Worm (Caenorhabditis elegans): Measurements from ENCODE around the gene irld-1.
"Not testable (repeated sequence)": the region's sequence is repeated elsewhere in the genome, so short reads cannot be mapped to it uniquely, and the experiment has no call there.

irld-1 gene

ce11 chrV:4336462-4336861 is at the start of gene irld-1:
irld-1 (plus strand) TSS chrV:4336762.
- not testable (repeated sequence) for TF ChIP-seq snpc-1.2 (GFP tag; IDR thresholded peaks at IDR 0.05); dmd-6 (GFP tag; IDR thresholded peaks at IDR 0.05); lir-3 (tag; optimal IDR thresholded peaks at IDR 0.05)

ce11 chrV:4290093-4290492 is 46.5 kb upstream of the irld-1 start, which contains the start of gene srh-193:
srh-193 (minus strand) TSS chrV:4290193.
- TF ChIP-seq aha-1 (tag) = peak; percentile 0

DNA sequence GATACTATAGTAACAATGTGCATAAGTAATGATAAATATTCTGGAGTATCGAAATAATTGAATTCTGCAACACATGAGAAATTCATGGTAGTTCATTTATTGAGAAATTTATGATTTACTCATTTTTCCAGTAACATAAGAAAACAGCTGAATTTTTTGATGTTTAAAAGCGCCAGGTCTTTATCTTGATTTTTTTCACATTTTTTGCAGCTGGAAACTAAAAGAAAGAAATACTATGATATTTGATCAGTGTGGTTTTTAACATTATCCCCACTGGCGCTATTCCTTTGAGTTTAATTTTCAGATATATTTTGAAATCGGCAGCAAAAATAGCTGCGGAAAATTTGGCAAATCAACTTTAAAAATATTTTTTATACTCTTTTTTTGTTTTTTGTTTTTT is 43.1 kb upstream of the irld-1 start, which contains the start of gene srh-194:
Gene srh-194, minus strand, starts transcription at position 101 of the 400 bp plus-strand sequence.
- TF ChIP-seq nhr-42 (GFP tag; IDR thresholded peaks at IDR 0.05); pha-4 (GFP tag; IDR thresholded peaks at IDR 0.05); pha-4 (tag; optimal IDR thresholded peaks at IDR 0.05); zag-1 (tag; optimal IDR thresholded peaks at IDR 0.05): not testable (repeated sequence)

- TF ChIP-seq unc-62 (GFP tag; optimal IDR thresholded peaks at IDR 0.05 in 1 of 2) (peak in 1 of 2 experiments; percentile 14), unc-62 (tag; optimal IDR thresholded peaks at IDR 0.05) (no peak), F37D6.2 (tag; optimal IDR thresholded peaks at IDR 0.05) (no peak)
Measured at ce11 chrV:4295920-4296319, 40.6 kb upstream of the irld-1 start, which contains the start of gene F47D2.11. F47D2.11 (minus strand) TSS chrV:4296020.

ce11 chrV:4298579-4298978 is 38.0 kb upstream of the irld-1 start, which contains the start of gene ZC132.11:
ZC132.11 (minus strand) TSS chrV:4298679.
- no peak for TF ChIP-seq daf-19 (GFP tag; conservative IDR thresholded peaks at IDR 0.05)
- TF ChIP-seq lin-13 (GFP tag; optimal IDR thresholded peaks at IDR 0.05) = no peak
- TF ChIP-seq ztf-11 (tag; optimal IDR thresholded peaks at IDR 0.05) = no peak
- TF ChIP-seq hmg-1.1 (GFP tag; IDR thresholded peaks at IDR 0.05) = no peak
- no peak for TF ChIP-seq snpc-1.2 (GFP tag; IDR thresholded peaks at IDR 0.05)
- TF ChIP-seq hlh-11 (tag; optimal IDR thresholded peaks at IDR 0.05) = no peak
- TF ChIP-seq T20F7.1 (GFP tag; optimal IDR thresholded peaks at IDR 0.05) = no peak
- TF ChIP-seq php-3 (GFP tag; IDR thresholded peaks at IDR 0.05) = no peak
- TF ChIP-seq ZK337.2 (GFP tag; IDR thresholded peaks at IDR 0.05) = no peak
- TF ChIP-seq gei-8 (GFP tag; optimal IDR thresholded peaks at IDR 0.05) = no peak
- TF ChIP-seq mxl-2 (GFP tag; conservative IDR thresholded peaks at IDR 0.05) = no peak
- TF ChIP-seq nhr-237 (tag; optimal IDR thresholded peaks at IDR 0.05) = no peak
- no peak for TF ChIP-seq zip-11 (GFP tag; IDR thresholded peaks at IDR 0.05)
- no peak for TF ChIP-seq mep-1 (tag; optimal IDR thresholded peaks at IDR 0.05)
- TF ChIP-seq dmd-6 (GFP tag; IDR thresholded peaks at IDR 0.05) = no peak
- TF ChIP-seq ZK546.5 (tag; optimal IDR thresholded peaks at IDR 0.05) = no peak
- TF ChIP-seq daf-16 (GFP tag; optimal IDR thresholded peaks at IDR 0.05) = no peak
- no peak for TF ChIP-seq daf-16 (tag; optimal IDR thresholded peaks at IDR 0.05)
- no peak for TF ChIP-seq nhr-42 (GFP tag; IDR thresholded peaks at IDR 0.05)
- no peak for TF ChIP-seq dmd-9 (GFP tag; IDR thresholded peaks at IDR 0.05)
- no peak for TF ChIP-seq nhr-11 (tag; optimal IDR thresholded peaks at IDR 0.05)

DNA sequence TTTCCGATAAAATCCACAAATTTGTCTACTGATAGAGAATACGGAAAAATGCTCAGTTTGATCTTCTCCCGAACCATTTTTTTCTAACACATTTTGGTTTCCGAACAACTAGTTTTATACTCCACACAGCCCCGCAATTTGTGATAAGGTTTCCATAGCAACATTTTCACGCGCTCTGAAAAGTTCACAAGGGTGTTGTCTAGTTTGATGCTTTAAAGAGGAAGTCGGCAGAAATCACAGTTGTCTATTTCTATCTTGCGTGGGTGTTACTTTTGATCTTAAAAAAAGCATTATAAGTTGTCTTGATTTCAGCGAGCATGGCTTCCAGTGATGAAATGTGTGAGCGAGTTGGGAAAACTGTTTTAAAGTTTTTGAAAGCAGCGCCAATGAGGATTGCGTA is 36.8 kb upstream of the irld-1 start, which contains the start of gene ZC132.3:
Gene ZC132.3, minus strand, starts transcription at position 101 of the 400 bp plus-strand sequence.
- no peak for TF ChIP-seq snpc-1.2 (GFP tag; IDR thresholded peaks at IDR 0.05)
- no peak for TF ChIP-seq madf-5 (GFP tag; IDR thresholded peaks at IDR 0.05)
- no peak for TF ChIP-seq ceh-20 (GFP tag; IDR thresholded peaks at IDR 0.05)
- TF ChIP-seq sdz-12 (GFP tag; optimal IDR thresholded peaks at IDR 0.05) = no peak
- TF ChIP-seq daf-19 (GFP tag; conservative IDR thresholded peaks at IDR 0.05) = no peak
- TF ChIP-seq php-3 (GFP tag; IDR thresholded peaks at IDR 0.05) = no peak
- no peak for TF ChIP-seq lin-1 (GFP tag; IDR thresholded peaks at IDR 0.05)
- no peak for TF ChIP-seq nhr-48 (tag; optimal IDR thresholded peaks at IDR 0.05)
- no peak for TF ChIP-seq lim-7 (GFP tag; IDR thresholded peaks at IDR 0.05)
- TF ChIP-seq zfp-3 (GFP tag; conservative IDR thresholded peaks at IDR 0.05) = no peak
- no peak for TF ChIP-seq zfp-2 (tag; optimal IDR thresholded peaks at IDR 0.05)
- no peak for TF ChIP-seq unc-62 (GFP tag; optimal IDR thresholded peaks at IDR 0.05 in 1 of 2)
- no peak for TF ChIP-seq unc-62 (tag; optimal IDR thresholded peaks at IDR 0.05)
- no peak for TF ChIP-seq dve-1 (tag; optimal IDR thresholded peaks at IDR 0.05; ENCODE audit: insufficient read depth)
- no peak for TF ChIP-seq mep-1 (tag; optimal IDR thresholded peaks at IDR 0.05)

Data from whole organism, L4 larva.